Worm (Caenorhabditis elegans): Measurements from ENCODE around the gene vha-19.

The vha-19 gene

DNA sequence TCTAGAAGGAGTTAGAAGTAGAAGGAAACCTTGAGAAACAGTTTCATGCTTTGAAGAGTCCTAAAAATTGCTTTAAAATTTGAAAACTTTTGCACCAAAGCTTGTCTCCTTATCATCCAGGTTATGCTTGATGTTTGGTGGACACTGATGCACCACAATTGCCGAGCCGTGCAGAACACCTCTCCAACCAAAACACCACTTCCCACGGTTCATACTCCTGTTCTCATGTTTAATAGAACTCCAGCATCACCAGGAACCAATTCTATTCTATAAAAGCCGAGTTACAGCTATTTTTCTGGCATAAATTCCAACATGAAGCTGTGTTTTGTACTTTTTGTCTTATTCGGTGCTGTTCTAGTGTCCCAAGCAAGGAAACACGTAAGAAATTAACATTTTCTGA, 27.8 kb upstream of the vha-19 start, which contains the start of gene F42A6.2:
Gene F42A6.2 (plus strand): TSS at position 301 of the 400 bp plus-strand sequence.
- TF ChIP-seq hlh-30 (tag; optimal IDR thresholded peaks at IDR 0.05; ENCODE audit: insufficient read depth) = no peak
- TF ChIP-seq pros-1 (tag; optimal IDR thresholded peaks at IDR 0.05) = no peak
- no peak for TF ChIP-seq pha-2 (tag; optimal IDR thresholded peaks at IDR 0.05)
- TF ChIP-seq pqm-1 (tag; optimal IDR thresholded peaks at IDR 0.05) = no peak
- no peak for TF ChIP-seq pat-9 (tag; optimal IDR thresholded peaks at IDR 0.05)
- no peak for TF ChIP-seq hlh-8 (tag; optimal IDR thresholded peaks at IDR 0.05)
- no peak for TF ChIP-seq ceh-6 (GFP tag; optimal IDR thresholded peaks at IDR 0.05)
- no peak for TF ChIP-seq nfya-1 (tag; optimal IDR thresholded peaks at IDR 0.05)
- no peak for TF ChIP-seq fax-1 (tag; optimal IDR thresholded peaks at IDR 0.05)
- TF ChIP-seq nhr-232 (tag; optimal IDR thresholded peaks at IDR 0.05) = no peak
- no peak for TF ChIP-seq ahr-1 (tag; optimal IDR thresholded peaks at IDR 0.05)
- no peak for TF ChIP-seq ceh-14 (tag; optimal IDR thresholded peaks at IDR 0.05)
- TF ChIP-seq K02D7.2 (tag; optimal IDR thresholded peaks at IDR 0.05) = no peak
- TF ChIP-seq C38D4.7 (GFP tag; optimal IDR thresholded peaks at IDR 0.05) = no peak
- TF ChIP-seq sox-4 (tag; optimal IDR thresholded peaks at IDR 0.05) = no peak
- TF ChIP-seq ceh-19 (GFP tag; optimal IDR thresholded peaks at IDR 0.05) = no peak

DNA sequence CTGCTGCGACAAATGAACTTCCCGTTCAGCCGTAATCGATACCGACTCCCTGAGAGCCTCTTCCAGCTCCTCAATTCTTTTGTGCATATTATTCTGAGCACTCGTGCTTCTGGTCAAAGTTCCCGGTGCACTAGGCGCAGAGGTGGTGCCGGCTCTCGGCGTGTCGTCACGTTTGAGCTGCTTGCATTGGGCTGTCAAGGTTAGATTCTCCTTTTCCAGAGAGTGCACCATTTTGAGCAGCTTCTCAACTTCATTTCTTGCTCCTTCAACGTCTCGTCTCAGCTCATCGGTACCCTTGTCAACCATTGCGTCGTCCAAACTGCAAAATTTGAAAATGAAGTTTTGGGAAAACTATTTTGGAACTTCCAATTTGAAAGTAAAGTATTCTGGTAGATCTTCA, 23.5 kb upstream of the vha-19 start:
- no peak for TF ChIP-seq npax-4 (tag; optimal IDR thresholded peaks at IDR 0.05)
- TF ChIP-seq hlh-13 (GFP tag; optimal IDR thresholded peaks at IDR 0.05) = no peak
- no peak for TF ChIP-seq C08G9.2 (tag; optimal IDR thresholded peaks at IDR 0.05)
- no peak for TF ChIP-seq fkh-10 (GFP tag; optimal IDR thresholded peaks at IDR 0.05)
- no peak for TF ChIP-seq ceh-14 (tag; optimal IDR thresholded peaks at IDR 0.05)
- no peak for TF ChIP-seq sox-2 (GFP tag; IDR thresholded peaks at IDR 0.05)
- TF ChIP-seq che-1 (tag; optimal IDR thresholded peaks at IDR 0.05) = no peak
- TF ChIP-seq C38D4.7 (GFP tag; optimal IDR thresholded peaks at IDR 0.05) = no peak
- TF ChIP-seq unc-55 (GFP tag; optimal IDR thresholded peaks at IDR 0.05) = no peak
- TF ChIP-seq ttx-3 (tag; optimal IDR thresholded peaks at IDR 0.05) = no peak
- no peak for TF ChIP-seq mec-3 (tag; optimal IDR thresholded peaks at IDR 0.05; ENCODE audit: borderline replicate concordance)

DNA sequence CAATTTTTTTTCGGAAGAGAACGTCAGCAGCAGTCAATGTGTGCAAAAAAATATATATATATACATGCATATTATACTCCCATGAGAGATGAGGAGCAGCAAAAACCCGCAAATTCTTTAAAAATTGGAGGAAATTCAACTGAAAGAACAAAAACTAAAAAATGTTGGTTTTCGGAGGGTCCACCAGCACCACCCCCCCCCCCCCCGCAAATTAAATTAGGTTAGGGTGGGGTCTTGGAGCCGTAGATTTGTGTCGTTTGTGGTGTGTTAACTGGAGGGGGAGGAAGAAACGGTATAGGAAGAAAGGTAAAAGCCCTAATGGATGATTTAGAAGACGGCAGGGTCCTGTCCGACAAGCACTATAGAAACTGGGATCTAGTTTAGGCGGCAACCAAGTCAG, 20.7 kb upstream of the vha-19 start:
- no peak for TF ChIP-seq pqm-1 (tag; optimal IDR thresholded peaks at IDR 0.05)
- no peak for TF ChIP-seq ceh-2 (tag; optimal IDR thresholded peaks at IDR 0.05)
- TF ChIP-seq tbx-2 (tag; optimal IDR thresholded peaks at IDR 0.05) = no peak
- TF ChIP-seq lin-11 (tag; optimal IDR thresholded peaks at IDR 0.05) = no peak
- TF ChIP-seq hlh-8 (tag; optimal IDR thresholded peaks at IDR 0.05) = no peak
- TF ChIP-seq npax-4 (tag; optimal IDR thresholded peaks at IDR 0.05) = no peak

DNA sequence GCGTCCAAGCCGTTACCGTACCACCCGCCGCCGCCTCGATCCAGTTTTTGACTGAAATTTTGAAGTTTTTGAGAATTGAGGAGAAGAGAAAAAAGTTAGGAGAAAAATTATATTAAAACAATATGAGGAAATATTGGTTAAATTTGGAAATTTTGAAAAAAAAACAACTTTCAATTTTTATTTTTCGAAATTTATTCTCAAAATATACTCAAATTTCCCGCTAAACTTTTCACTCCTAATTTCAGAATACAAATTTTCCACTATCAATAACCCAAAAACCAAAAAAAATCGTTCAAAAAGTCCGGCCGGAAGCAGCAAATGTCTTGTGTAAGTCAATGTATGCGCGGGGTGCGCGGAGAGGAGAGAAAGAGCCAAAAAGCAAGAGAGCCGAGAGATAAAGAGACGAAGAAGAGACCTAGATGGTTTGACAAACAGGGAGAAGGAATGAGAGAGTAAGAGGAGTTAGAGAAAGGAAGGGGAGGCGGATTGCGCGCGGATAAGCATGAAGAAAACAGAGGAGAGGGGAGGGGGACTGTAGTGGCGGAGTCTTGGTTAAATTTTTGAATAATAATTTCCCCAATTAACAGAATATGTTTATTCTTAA, 18.9 kb upstream of the vha-19 start, which contains the start of gene elks-1:
Gene elks-1 (minus strand): TSS at position 51 of the 604 bp plus-strand sequence.
- TF ChIP-seq ceh-34 (tag; optimal IDR thresholded peaks at IDR 0.05) (peak; percentile 27), sox-2 (GFP tag; IDR thresholded peaks at IDR 0.05) (no peak), che-1 (tag; optimal IDR thresholded peaks at IDR 0.05) (no peak), ceh-22 (tag; optimal IDR thresholded peaks at IDR 0.05) (no peak), hlh-8 (tag; optimal IDR thresholded peaks at IDR 0.05) (no peak), nhr-232 (tag; optimal IDR thresholded peaks at IDR 0.05) (no peak), unc-86 (tag; optimal IDR thresholded peaks at IDR 0.05) (no peak), ceh-24 (tag; optimal IDR thresholded peaks at IDR 0.05) (no peak), ceh-9 (tag; optimal IDR thresholded peaks at IDR 0.05) (no peak), tbx-2 (tag; optimal IDR thresholded peaks at IDR 0.05) (peak; percentile 17), tbx-7 (tag; optimal IDR thresholded peaks at IDR 0.05) (no peak), sox-4 (tag; optimal IDR thresholded peaks at IDR 0.05) (no peak), pha-4 (tag; optimal IDR thresholded peaks at IDR 0.05) (no peak), fax-1 (tag; optimal IDR thresholded peaks at IDR 0.05) (no peak), lin-11 (tag; optimal IDR thresholded peaks at IDR 0.05) (no peak), ceh-31 (tag; optimal IDR thresholded peaks at IDR 0.05) (peak; percentile 11), nhr-11 (tag; optimal IDR thresholded peaks at IDR 0.05) (no peak), npax-4 (tag; optimal IDR thresholded peaks at IDR 0.05) (no peak), odd-2 (tag; optimal IDR thresholded peaks at IDR 0.05) (no peak), madf-2 (tag; optimal IDR thresholded peaks at IDR 0.05) (no peak), pqm-1 (tag; optimal IDR thresholded peaks at IDR 0.05) (no peak), pat-9 (tag; optimal IDR thresholded peaks at IDR 0.05) (no peak), hlh-30 (tag; optimal IDR thresholded peaks at IDR 0.05; ENCODE audit: insufficient read depth) (no peak), nfya-1 (tag; optimal IDR thresholded peaks at IDR 0.05) (peak; percentile 53), unc-3 (GFP tag; conservative IDR thresholded peaks at IDR 0.05) (no peak), unc-3 (tag; optimal IDR thresholded peaks at IDR 0.05) (no peak), ref-2 (tag; optimal IDR thresholded peaks at IDR 0.05) (peak; percentile 28), hlh-15 (tag; optimal IDR thresholded peaks at IDR 0.05) (no peak), F13H6.1 (tag; optimal IDR thresholded peaks at IDR 0.05) (no peak), dve-1 (tag; optimal IDR thresholded peaks at IDR 0.05) (no peak), pros-1 (tag; optimal IDR thresholded peaks at IDR 0.05) (no peak)
